Worm (Caenorhabditis elegans): Measurements from ENCODE around the gene clh-6.

DNA sequence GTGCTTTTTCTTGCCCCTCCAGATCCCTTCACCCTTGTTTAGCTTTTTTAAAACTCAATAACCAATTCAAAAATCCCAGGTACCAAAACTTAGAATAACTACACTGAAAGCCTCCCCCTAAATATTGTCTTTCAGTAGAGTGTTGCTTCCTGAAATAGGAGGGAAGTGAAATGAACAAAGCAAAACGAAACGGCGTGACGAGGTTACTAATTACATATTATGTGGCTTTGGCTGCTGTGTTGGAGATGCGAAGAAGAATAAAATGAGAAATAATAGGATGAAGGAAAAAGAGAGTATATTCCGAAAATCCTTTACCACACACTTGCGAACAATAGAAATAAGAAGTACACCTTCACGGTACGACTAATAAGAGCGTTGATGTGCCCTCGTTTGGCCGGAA, 27.0 kb downstream of the clh-6 start:
- TF ChIP-seq unc-55 (GFP tag; optimal IDR thresholded peaks at IDR 0.05) (no peak), sem-4 (tag; optimal IDR thresholded peaks at IDR 0.05) (no peak), lsy-2 (tag; optimal IDR thresholded peaks at IDR 0.05) (no peak), elt-3 (tag; optimal IDR thresholded peaks at IDR 0.05) (no peak), egl-27 (tag; optimal IDR thresholded peaks at IDR 0.05) (no peak)
